Fruit fly (Drosophila melanogaster) whole organism, embryonic: ENCODE results near the gene CG6688.

ENCODE experiments used
- Atf6 ChIP-seq: fragments of 200-800 bp; sonication (Bioruptor generic); IDR thresholded peaks from 2 replicates; pipeline ENCODE4 v1.3.6; 2022; ENCODE audit warnings: missing biosample characterization, missing genetic modification characterization
- BEAF-32 ChIP-seq: fragments of 200-800 bp; sonication (Bioruptor generic); optimal IDR thresholded peaks from 3 replicates; lab custom pipeline; 2017; ENCODE audit warnings: missing biosample characterization, missing genetic modification characterization, mild to moderate bottlenecking, moderate library complexity, missing genetic modification reagents
- CG11085 ChIP-seq: fragments of 200-800 bp; sonication (Bioruptor generic); IDR thresholded peaks from 2 replicates; pipeline ENCODE4 v1.3.6; 2022; ENCODE audit warnings: missing biosample characterization, missing genetic modification characterization
- CG11456 ChIP-seq: fragments of 200-800 bp; sonication (Bioruptor generic); IDR thresholded peaks from 3 replicates; pipeline ENCODE4 v1.3.6; 2022; ENCODE audit warnings: missing biosample characterization, missing genetic modification characterization
- CG13287 ChIP-seq: fragments of 200-800 bp; sonication (Bioruptor generic); IDR thresholded peaks from 2 replicates; pipeline ENCODE4 v1.3.6; 2022; ENCODE audit warnings: missing biosample characterization, missing genetic modification characterization; ENCODE audit not compliant: partially characterized antibody
- CG13296 ChIP-seq: fragments of 200-800 bp; sonication (Bioruptor generic); optimal IDR thresholded peaks from 3 replicates; lab custom pipeline; 2018; ENCODE audit warnings: missing biosample characterization, mild to moderate bottlenecking, missing genetic modification characterization
- CG14014 ChIP-seq: fragments of 200-800 bp; sonication (Bioruptor generic); IDR thresholded peaks from 2 replicates; pipeline ENCODE4 v1.3.6; 2022; ENCODE audit warnings: missing biosample characterization, missing genetic modification characterization
- CG14441 ChIP-seq: fragments of 200-800 bp; sonication (Bioruptor generic); IDR thresholded peaks from 2 replicates; pipeline ENCODE4 v1.3.6; 2022; ENCODE audit warnings: missing biosample characterization, missing genetic modification characterization
- CG15073 ChIP-seq: fragments of 200-800 bp; sonication (Bioruptor generic); optimal IDR thresholded peaks from 2 replicates; lab custom pipeline; 2016; ENCODE audit warnings: missing biosample characterization, missing genetic modification characterization
- CG17359 ChIP-seq: fragments of 200-800 bp; sonication (Bioruptor generic); optimal IDR thresholded peaks from 3 replicates; lab custom pipeline; 2018; ENCODE audit warnings: missing biosample characterization, mild to moderate bottlenecking, missing genetic modification characterization, moderate library complexity
- CG17361 ChIP-seq: fragments of 200-800 bp; sonication (Bioruptor generic); IDR thresholded peaks from 3 replicates; pipeline ENCODE4 v1.3.6; 2022; ENCODE audit warnings: missing biosample characterization, missing genetic modification characterization
- CG17612 ChIP-seq: fragments of 200-800 bp; sonication (Bioruptor generic); IDR thresholded peaks from 2 replicates; pipeline ENCODE4 v1.3.6; 2022; ENCODE audit warnings: missing biosample characterization, missing genetic modification characterization
- CG32532 ChIP-seq: fragments of 200-800 bp; sonication (Bioruptor generic); IDR thresholded peaks from 2 replicates; pipeline ENCODE4 v1.3.6; 2022; ENCODE audit warnings: missing biosample characterization, missing genetic modification characterization
- CG34224 ChIP-seq: fragments of 200-800 bp; sonication (Bioruptor generic); IDR thresholded peaks from 3 replicates; pipeline ENCODE4 v1.3.6; 2022; ENCODE audit warnings: missing biosample characterization, missing genetic modification characterization; ENCODE audit not compliant: partially characterized antibody
- CG34422 ChIP-seq: fragments of 200-800 bp; sonication (Bioruptor generic); IDR thresholded peaks from 3 replicates; pipeline ENCODE4 v1.3.6; 2022; ENCODE audit warnings: missing biosample characterization, missing genetic modification characterization
- CG3847 ChIP-seq: fragments of 200-800 bp; sonication (Bioruptor generic); IDR thresholded peaks from 2 replicates; pipeline ENCODE4 v1.3.6; 2022; ENCODE audit warnings: missing biosample characterization, missing genetic modification characterization
- CG4730 ChIP-seq: fragments of 200-800 bp; sonication (Bioruptor generic); IDR thresholded peaks from 2 replicates; pipeline ENCODE4 v1.3.6; 2022; ENCODE audit warnings: missing biosample characterization, missing genetic modification characterization
- CG5180 ChIP-seq: fragments of 200-800 bp; sonication (Bioruptor generic); optimal IDR thresholded peaks from 3 replicates; lab custom pipeline; 2017; ENCODE audit warnings: missing biosample characterization, missing genetic modification characterization, mild to moderate bottlenecking, moderate library complexity, missing genetic modification reagents
- CG6689 ChIP-seq: fragments of 200-800 bp; sonication (Bioruptor generic); IDR thresholded peaks from 2 replicates; pipeline ENCODE4 v1.3.6; 2022; ENCODE audit warnings: missing biosample characterization, missing genetic modification characterization
- CG9215 ChIP-seq: fragments of 200-800 bp; sonication (Bioruptor generic); IDR thresholded peaks from 2 replicates; pipeline ENCODE4 v1.3.6; 2022; ENCODE audit warnings: missing biosample characterization, missing genetic modification characterization
- CG9932 ChIP-seq: fragments of 200-800 bp; sonication (Bioruptor generic); IDR thresholded peaks from 2 replicates; pipeline ENCODE4 v1.3.6; 2022; ENCODE audit warnings: missing biosample characterization, missing genetic modification characterization
- Dbx ChIP-seq: fragments of 200-800 bp; sonication (Bioruptor generic); IDR thresholded peaks from 3 replicates; pipeline ENCODE4 v1.3.6; 2022; ENCODE audit warnings: missing biosample characterization, missing genetic modification characterization
- Drgx ChIP-seq: fragments of 200-800 bp; sonication (Bioruptor generic); IDR thresholded peaks from 2 replicates; pipeline ENCODE4 v1.3.6; 2022; ENCODE audit warnings: missing biosample characterization, missing genetic modification characterization
- Ets65A ChIP-seq: fragments of 200-800 bp; sonication (Bioruptor generic); peaks from one replicate; lab custom pipeline; 2016; ENCODE audit warnings: missing biosample characterization, missing genetic modification characterization
- H15 ChIP-seq: fragments of 200-800 bp; sonication (Bioruptor generic); IDR thresholded peaks from 3 replicates; pipeline ENCODE4 v1.3.6; 2022; ENCODE audit warnings: missing biosample characterization, missing genetic modification characterization
- Jarid2 ChIP-seq: fragments of 200-800 bp; sonication (Bioruptor generic); optimal IDR thresholded peaks from 3 replicates; lab custom pipeline; 2017; ENCODE audit warnings: mild to moderate bottlenecking, missing biosample characterization, missing genetic modification reagents, missing genetic modification characterization
- Med ChIP-seq: fragments of 200-800 bp; sonication (Bioruptor generic); peaks from one replicate; lab custom pipeline; 2016; ENCODE audit warnings: missing biosample characterization, missing genetic modification characterization, mild to moderate bottlenecking, inconsistent platforms, moderate library complexity
- Myb ChIP-seq: fragments of 200-800 bp; sonication (Bioruptor generic); optimal IDR thresholded peaks from 2 replicates; lab custom pipeline; 2016; ENCODE audit warnings: missing biosample characterization, missing genetic modification characterization
- Oaz ChIP-seq: fragments of 200-800 bp; sonication (Bioruptor generic); IDR thresholded peaks from 2 replicates; pipeline ENCODE4 v1.3.6; 2022; ENCODE audit warnings: missing biosample characterization, missing genetic modification characterization
- Pdp1 ChIP-seq, 2 experiments: fragments of 200-800 bp; sonication (Bioruptor generic); optimal IDR thresholded peaks; 3 replicates each; lab custom pipeline; 2016; ENCODE audit warnings: missing biosample characterization in 2 of 2, missing genetic modification characterization in 2 of 2, mild to moderate bottlenecking in 1 of 2, moderate library complexity in 1 of 2
- Ptx1 ChIP-seq: fragments of 200-800 bp; sonication (Bioruptor generic); IDR thresholded peaks from 2 replicates; pipeline ENCODE4 v1.3.6; 2022; ENCODE audit warnings: missing biosample characterization, missing genetic modification characterization
- Rfx ChIP-seq: fragments of 200-800 bp; sonication (Bioruptor generic); IDR thresholded peaks from 2 replicates; pipeline ENCODE4 v1.3.6; 2022; ENCODE audit warnings: missing biosample characterization, missing genetic modification characterization
- chinmo ChIP-seq: fragments of 200-800 bp; sonication (Bioruptor generic); IDR thresholded peaks from 4 replicates; pipeline ENCODE4 v1.3.6; 2022; ENCODE audit warnings: missing biosample characterization, missing genetic modification characterization; ENCODE audit not compliant: partially characterized antibody
- crol ChIP-seq: fragments of 200-800 bp; sonication (Bioruptor generic); IDR thresholded peaks from 2 replicates; pipeline ENCODE4 v1.3.6; 2022; ENCODE audit warnings: missing biosample characterization, missing genetic modification characterization
- crp ChIP-seq, 2 experiments: fragments of 200-800 bp; sonication (Bioruptor generic); optimal IDR thresholded peaks; 2 replicates in 1 of 2; 3 replicates in 1 of 2; lab custom pipeline; 2017; ENCODE audit warnings: missing biosample characterization in 2 of 2, missing genetic modification characterization in 2 of 2, mild to moderate bottlenecking in 1 of 2, moderate library complexity in 1 of 2
- ftz-f1 ChIP-seq: fragments of 200-800 bp; sonication (Bioruptor generic); optimal IDR thresholded peaks from 2 replicates; lab custom pipeline; 2016; ENCODE audit warnings: missing biosample characterization, missing genetic modification characterization
- grn ChIP-seq: fragments of 200-800 bp; sonication (Bioruptor generic); optimal IDR thresholded peaks from 3 replicates; lab custom pipeline; 2017; ENCODE audit warnings: missing biosample characterization, missing genetic modification characterization
- gsb ChIP-seq: fragments of 200-800 bp; sonication (Bioruptor generic); IDR thresholded peaks from 2 replicates; pipeline ENCODE4 v1.3.6; 2022; ENCODE audit warnings: missing biosample characterization, missing genetic modification characterization
- h ChIP-seq: fragments of >200 bp; optimal IDR thresholded peaks from 2 replicates; lab custom pipeline; 2017
- ham ChIP-seq: fragments of 200-800 bp; sonication (Bioruptor generic); IDR thresholded peaks from 2 replicates; pipeline ENCODE4 v1.3.6; 2022; ENCODE audit warnings: missing biosample characterization, missing genetic modification characterization
- klu ChIP-seq: fragments of 200-800 bp; sonication (Bioruptor generic); IDR thresholded peaks from 2 replicates; pipeline ENCODE4 v1.3.6; 2022; ENCODE audit warnings: missing biosample characterization, missing genetic modification characterization
- lmd ChIP-seq: fragments of 200-800 bp; sonication (Bioruptor generic); IDR thresholded peaks from 2 replicates; pipeline ENCODE4 v1.3.6; 2022; ENCODE audit warnings: missing biosample characterization, missing genetic modification characterization
- otp ChIP-seq: fragments of 200-800 bp; sonication (Bioruptor generic); IDR thresholded peaks from 3 replicates; pipeline ENCODE4, ENCODE4 v1.3.6; 2022; ENCODE audit warnings: missing biosample characterization, missing genetic modification characterization
- pan ChIP-seq, 4 experiments: fragments of >200 bp in 3 of 4; fragments of 200-800 bp in 1 of 4; sonication (Bioruptor generic) in 1 of 4; optimal IDR thresholded peaks in 3 of 4; IDR thresholded peaks in 1 of 4; 2 replicates each; pipeline versions ENCODE4 v1.3.6 to Lab custom; 2017 to 2022; ENCODE audit warnings: missing biosample characterization in 2 of 4, missing genetic modification characterization in 2 of 4, mixed read lengths in 1 of 4
- prd ChIP-seq, 3 experiments: fragments of >200 bp in 2 of 3; fragments of 200-800 bp in 1 of 3; sonication (Bioruptor generic) in 1 of 3; optimal IDR thresholded peaks in 2 of 3; IDR thresholded peaks in 1 of 3; 2 replicates in 2 of 3; 3 replicates in 1 of 3; pipeline versions ENCODE4 v1.3.6 to Lab custom; 2017 to 2022; ENCODE audit warnings: missing biosample characterization in 1 of 3, missing genetic modification characterization in 1 of 3
- ranshi ChIP-seq: fragments of 200-800 bp; sonication (Bioruptor generic); IDR thresholded peaks from 2 replicates; pipeline ENCODE4 v1.3.6; 2022; ENCODE audit warnings: missing biosample characterization, missing genetic modification characterization
- row ChIP-seq: fragments of 200-800 bp; sonication (Bioruptor generic); IDR thresholded peaks from 3 replicates; pipeline ENCODE4 v1.3.6; 2022; ENCODE audit warnings: missing biosample characterization, missing genetic modification characterization
- slbo ChIP-seq: fragments of 200-800 bp; sonication (Bioruptor generic); IDR thresholded peaks from 2 replicates; pipeline ENCODE4 v1.3.6; 2022; ENCODE audit warnings: missing biosample characterization, missing genetic modification characterization
- vfl ChIP-seq: fragments of 200-800 bp; sonication (Bioruptor generic); optimal IDR thresholded peaks from 2 replicates; lab custom pipeline; 2016; ENCODE audit warnings: missing biosample characterization, missing genetic modification characterization

CG6688 gene

dm6 chr3R:23009480-23010115, 2.6 kb upstream of the CG6688 start:
- TF ChIP-seq CG6689 (GFP tag; lab: Robert Waterston, UW): 0 out of 2 replicates have a peak, but pooled peaks have one; percentile 20
- TF ChIP-seq lmd: peak; percentile 39; the same call in 1 of the 2 replicates
- TF ChIP-seq CG14014: peak; percentile 41; the same call in 1 of the 2 replicates
- TF ChIP-seq CG14441 (GFP tag; lab: Robert Waterston, UW): no peak
- 0 out of 2 replicates have a peak, but pooled peaks have one; percentile 27 for TF ChIP-seq Oaz (GFP tag; lab: Robert Waterston, UW)
- TF ChIP-seq Rfx: peak; percentile 48; the same call in 1 of the 2 replicates
- TF ChIP-seq h (lab: Kevin White, UChicago): no peak
- peak; percentile 68 for TF ChIP-seq Drgx (GFP tag; lab: Robert Waterston, UW)
- no peak for TF ChIP-seq CG13296 (GFP tag; lab: Kevin White, UChicago)
- TF ChIP-seq ham (GFP tag; lab: Robert Waterston, UW): peak; percentile 38; the same call in 1 of the 2 replicates
- peak; percentile 47; the same call in 1 of the 2 replicates for TF ChIP-seq Atf6 (GFP tag; lab: Robert Waterston, UW)
- TF ChIP-seq Dbx (GFP tag; lab: Robert Waterston, UW): peak; percentile 52; the same call in 1 of the 3 replicates
- TF ChIP-seq prd (optimal IDR thresholded peaks at IDR 0.05; lab: Kevin White, UChicago): no peak
- TF ChIP-seq prd (GFP tag; IDR thresholded peaks at IDR 0.05; lab: Robert Waterston, UW): 0 out of 3 replicates have a peak, but pooled peaks have one; percentile 25
- TF ChIP-seq CG9215 (GFP tag; lab: Robert Waterston, UW): peak; percentile 31; the same call in 1 of the 2 replicates
- no peak for TF ChIP-seq BEAF-32 (GFP tag; lab: Kevin White, UChicago)
- TF ChIP-seq ranshi (GFP tag; lab: Robert Waterston, UW): 0 out of 2 replicates have a peak, but pooled peaks have one; percentile 12
- peak; percentile 61 for TF ChIP-seq slbo
- TF ChIP-seq Pdp1 (GFP tag; optimal IDR thresholded peaks at IDR 0.05; lab: Kevin White, UChicago): peak in 1 of 2 experiments; percentile 22
- TF ChIP-seq pan (optimal IDR thresholded peaks at IDR 0.05; lab: Kevin White, UChicago): no peak
- peak in 1 of 2 experiments; percentile 5 for TF ChIP-seq pan (GFP tag; optimal IDR thresholded peaks at IDR 0.05 in 1 of 2, IDR thresholded peaks at IDR 0.05 in 1 of 2)
- 0 out of 3 replicates have a peak, but pooled peaks have one; percentile 41 for TF ChIP-seq CG11456 (GFP tag; lab: Robert Waterston, UW)
- peak; percentile 90 for TF ChIP-seq CG5180 (GFP tag; lab: Kevin White, UChicago)
- peak; percentile 47 for TF ChIP-seq CG9932
- peak; percentile 41 for TF ChIP-seq Med (GFP tag; lab: Kevin White, UChicago)
- TF ChIP-seq CG15073: no peak
- TF ChIP-seq gsb (GFP tag; lab: Robert Waterston, UW): peak; percentile 25; the same call in 1 of the 2 replicates
- TF ChIP-seq CG13287 (GFP tag; lab: Robert Waterston, UW): no peak
- peak; percentile 33; the same call in 1 of the 2 replicates for TF ChIP-seq CG4730 (GFP tag; lab: Robert Waterston, UW)
- 0 out of 2 replicates have a peak, but pooled peaks have one; percentile 12 for TF ChIP-seq CG3847 (GFP tag; lab: Robert Waterston, UW)
- TF ChIP-seq Ets65A: peak; percentile 61
- TF ChIP-seq CG17361 (GFP tag; lab: Robert Waterston, UW): no peak
- peak; percentile 53 for TF ChIP-seq CG11085
- TF ChIP-seq Ptx1 (GFP tag; lab: Robert Waterston, UW): 0 out of 2 replicates have a peak, but pooled peaks have one; percentile 6
- TF ChIP-seq CG34422 (GFP tag; lab: Robert Waterston, UW): no peak
- TF ChIP-seq vfl: no peak
- peak; percentile 40; the same call in 2 of the 3 replicates for TF ChIP-seq row (GFP tag; lab: Robert Waterston, UW)
- 0 out of 3 replicates have a peak, but pooled peaks have one; percentile 7 for TF ChIP-seq H15
- no peak for TF ChIP-seq klu (GFP tag; lab: Robert Waterston, UW)

dm6 chr3R:23010406-23010805, 1.8 kb upstream of the CG6688 start, which contains the start of gene CG34375:
Gene CG34375, minus strand, starts transcription at chr3R:23010562.
- TF ChIP-seq Myb (GFP tag; lab: Kevin White, UChicago): peak; percentile 48
- TF ChIP-seq Drgx (GFP tag; lab: Robert Waterston, UW): 0 out of 2 replicates have a peak, but pooled peaks have one; percentile 12
- no peak; the same call in 1 of the 2 replicates for TF ChIP-seq CG32532
- no peak for TF ChIP-seq otp (GFP tag; lab: Robert Waterston, UW)
- TF ChIP-seq ftz-f1: peak; percentile 17
- TF ChIP-seq grn (GFP tag; lab: Kevin White, UChicago): peak; percentile 21
- TF ChIP-seq CG17359 (tag; lab: Kevin White, UChicago): peak; percentile 4
- TF ChIP-seq crp (GFP tag; optimal IDR thresholded peaks at IDR 0.05; lab: Kevin White, UChicago): peak in 1 of 2 experiments; percentile 57
- TF ChIP-seq CG34224 (GFP tag; lab: Robert Waterston, UW): no peak; the same call in 2 of the 3 replicates
- no peak for TF ChIP-seq crol
- peak; percentile 61; the same call in 1 of the 4 replicates for TF ChIP-seq chinmo (GFP tag; lab: Robert Waterston, UW)
- peak; percentile 28 for TF ChIP-seq Jarid2 (GFP tag; lab: Kevin White, UChicago)
- TF ChIP-seq CG11456 (GFP tag; lab: Robert Waterston, UW): peak; percentile 19; the same call in 1 of the 3 replicates
- no peak for TF ChIP-seq CG17612
